Worm (Caenorhabditis elegans) whole organism, midembryonic: Measurements from ENCODE around the gene D2085.7.

Experiments used
- tab-1 ChIP-seq: fragments of 200-800 bp; sonication (Bioruptor generic); IDR thresholded peaks from 2 replicates; pipeline ENCODE4 v1.3.6; 2022; ENCODE audit warnings: missing genetic modification characterization, missing compliant biosample characterization
- ztf-23 ChIP-seq: fragments of 200-800 bp; sonication (Bioruptor generic); IDR thresholded peaks from 2 replicates; pipeline ENCODE4 v1.3.6; 2022; ENCODE audit warnings: missing genetic modification reagents, missing genetic modification characterization, missing compliant biosample characterization

DNA sequence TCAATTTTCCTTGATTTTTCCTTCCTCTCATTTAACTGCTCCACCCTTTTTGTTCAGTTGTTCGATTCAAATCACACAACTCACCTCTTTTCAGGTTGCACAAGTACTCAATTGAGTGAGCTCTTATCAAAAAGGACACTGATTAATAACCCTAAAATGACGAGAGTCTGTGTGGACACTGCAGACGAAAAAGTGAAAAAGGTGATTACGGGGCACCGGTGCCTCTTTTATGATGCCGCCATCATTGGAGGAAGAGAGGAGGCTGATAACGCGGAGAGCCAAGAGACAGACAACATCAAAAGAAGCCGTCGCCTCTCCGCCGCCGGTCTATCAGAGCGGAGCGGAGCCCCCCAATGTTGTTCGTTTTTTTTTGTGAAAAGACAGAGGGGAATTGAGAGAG is 16.0 kb upstream of the D2085.7 start, which contains the start of gene sptf-2:
- TF ChIP-seq ztf-23 (GFP tag; lab: Robert Waterston, UW) = no peak
- TF ChIP-seq tab-1 = no peak
